Worm (Caenorhabditis elegans): ENCODE data around the gene C27H5.6.

DNA sequence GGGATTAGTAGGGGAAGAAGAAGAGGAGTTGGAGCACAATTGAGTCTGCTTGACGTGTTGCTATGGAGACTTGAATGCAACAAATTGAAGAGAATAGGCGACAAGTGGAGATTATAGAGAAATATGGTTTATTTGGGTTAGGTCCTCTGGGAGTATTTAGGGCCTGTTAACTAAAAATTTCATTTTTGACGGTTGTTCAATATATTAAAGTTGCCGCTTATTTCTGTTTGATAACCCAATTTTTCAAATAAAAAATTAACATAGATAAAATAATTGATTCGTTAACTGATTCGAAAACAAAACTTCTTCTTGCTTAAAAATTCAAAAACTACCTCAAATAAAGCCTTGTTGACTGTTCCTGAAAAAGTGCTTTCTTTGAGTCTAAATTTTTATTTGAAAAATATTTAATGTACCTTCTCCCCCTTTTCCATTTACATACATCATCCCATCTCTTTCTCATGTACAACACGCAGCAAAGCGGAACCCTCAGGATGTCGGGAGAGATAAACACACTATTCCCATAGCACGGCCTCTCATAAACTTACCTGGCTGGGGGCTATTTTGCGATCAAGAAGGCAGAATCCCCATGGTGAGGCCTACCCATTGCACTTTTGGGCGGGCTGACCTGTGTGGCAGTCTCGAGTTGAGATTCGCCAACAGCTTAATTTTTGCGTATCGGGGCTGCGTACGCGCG lies 15.6 kb downstream of the C27H5.6 start, which contains the start of gene dyf-13:
- TF ChIP-seq lin-39 (tag; optimal IDR thresholded peaks at IDR 0.05) (no peak), ama-1 (optimal IDR thresholded peaks at IDR 0.05) (no peak), dpl-1 (GFP tag; optimal IDR thresholded peaks at IDR 0.05) (no peak), lin-35 (GFP tag; optimal IDR thresholded peaks at IDR 0.05) (no peak), efl-1 (optimal IDR thresholded peaks at IDR 0.05) (no peak), efl-1 (GFP tag; optimal IDR thresholded peaks at IDR 0.05 in 1 of 2) (no peak), unc-62 (GFP tag; optimal IDR thresholded peaks at IDR 0.05) (no peak), egl-27 (tag; optimal IDR thresholded peaks at IDR 0.05) (no peak), ztf-11 (tag; optimal IDR thresholded peaks at IDR 0.05) (no peak), nhr-90 (tag; optimal IDR thresholded peaks at IDR 0.05; ENCODE audit: poor library complexity) (no peak), vab-15 (tag; optimal IDR thresholded peaks at IDR 0.05) (no peak), nhr-237 (tag; optimal IDR thresholded peaks at IDR 0.05) (no peak), fos-1 (tag; optimal IDR thresholded peaks at IDR 0.05) (no peak), nhr-28 (tag; optimal IDR thresholded peaks at IDR 0.05) (no peak), elt-2 (tag; optimal IDR thresholded peaks at IDR 0.05) (no peak)
